Fruit fly (Drosophila melanogaster) whole organism, embryonic: ENCODE measurements around the gene Vha16-3.

Experiments
- Abd-B ChIP-seq: fragments of 200-800 bp; sonication (Bioruptor generic); optimal IDR thresholded peaks from 2 replicates; lab custom pipeline; 2018; ENCODE audit warnings: missing biosample characterization, mild to moderate bottlenecking, missing genetic modification characterization, moderate library complexity
- Adf1 ChIP-seq: fragments of 200-800 bp; sonication (Bioruptor generic); IDR thresholded peaks from 2 replicates; pipeline ENCODE4 v1.3.6; 2022; ENCODE audit warnings: missing biosample characterization, missing genetic modification characterization
- Asciz ChIP-seq: fragments of 200-800 bp; sonication (Bioruptor generic); optimal IDR thresholded peaks from 2 replicates; lab custom pipeline; 2017; ENCODE audit warnings: missing biosample characterization, mild to moderate bottlenecking, missing genetic modification characterization, missing genetic modification reagents
- Bgb ChIP-seq: fragments of 200-800 bp; sonication (Bioruptor generic); IDR thresholded peaks from 2 replicates; pipeline ENCODE4 v1.3.6; 2022; ENCODE audit warnings: missing biosample characterization, missing genetic modification characterization; ENCODE audit not compliant: partially characterized antibody
- CG11723 ChIP-seq: fragments of 200-800 bp; sonication (Bioruptor generic); optimal IDR thresholded peaks from 2 replicates; lab custom pipeline; 2017; ENCODE audit warnings: missing biosample characterization, mild to moderate bottlenecking, missing genetic modification characterization
- CG12942 ChIP-seq: fragments of 200-800 bp; sonication (Bioruptor generic); optimal IDR thresholded peaks from 3 replicates; lab custom pipeline; 2016; ENCODE audit warnings: missing biosample characterization, missing genetic modification characterization
- CG13894 ChIP-seq: fragments of 200-800 bp; sonication (Bioruptor generic); optimal IDR thresholded peaks from 3 replicates; lab custom pipeline; 2018; ENCODE audit warnings: missing biosample characterization, mild to moderate bottlenecking, missing genetic modification characterization, moderate library complexity
- CG15269 ChIP-seq: fragments of 200-800 bp; sonication (Bioruptor generic); optimal IDR thresholded peaks from 2 replicates; lab custom pipeline; 2018; ENCODE audit warnings: missing biosample characterization, mild to moderate bottlenecking, missing genetic modification characterization, moderate library complexity
- CG16813 ChIP-seq: fragments of 200-800 bp; sonication (Bioruptor generic); IDR thresholded peaks from 3 replicates; pipeline ENCODE4 v1.3.6; 2022; ENCODE audit warnings: missing biosample characterization, missing genetic modification characterization; ENCODE audit not compliant: partially characterized antibody
- CG17912 ChIP-seq: fragments of 200-800 bp; sonication (Bioruptor generic); optimal IDR thresholded peaks from 2 replicates; lab custom pipeline; 2018; ENCODE audit warnings: missing biosample characterization, mild to moderate bottlenecking, missing genetic modification characterization
- CG2678 ChIP-seq: fragments of 200-800 bp; sonication (Bioruptor generic); optimal IDR thresholded peaks from 3 replicates; lab custom pipeline; 2019; ENCODE audit warnings: missing biosample characterization, mild to moderate bottlenecking, missing genetic modification characterization, moderate library complexity
- CG32532 ChIP-seq: fragments of 200-800 bp; sonication (Bioruptor generic); IDR thresholded peaks from 2 replicates; pipeline ENCODE4 v1.3.6; 2022; ENCODE audit warnings: missing biosample characterization, missing genetic modification characterization
- CG32767 ChIP-seq: fragments of 200-800 bp; sonication (Bioruptor generic); IDR thresholded peaks from 2 replicates; pipeline ENCODE4 v1.3.6; 2022; ENCODE audit warnings: missing biosample characterization, missing genetic modification characterization
- CG42726 ChIP-seq: fragments of 200-800 bp; sonication (Bioruptor generic); IDR thresholded peaks from 2 replicates; pipeline ENCODE4 v1.3.6; 2022; ENCODE audit warnings: missing biosample characterization, missing genetic modification characterization; ENCODE audit not compliant: partially characterized antibody
- CG5953 ChIP-seq: fragments of 200-800 bp; sonication (Bioruptor generic); IDR thresholded peaks from 2 replicates; pipeline ENCODE4 v1.3.6; 2022; ENCODE audit warnings: missing biosample characterization, missing genetic modification characterization
- CG6813 ChIP-seq: fragments of 200-800 bp; sonication (Bioruptor generic); optimal IDR thresholded peaks from 2 replicates; lab custom pipeline; 2017; ENCODE audit warnings: missing biosample characterization, missing genetic modification characterization, mild to moderate bottlenecking, moderate library complexity, missing genetic modification reagents
- CG6854 ChIP-seq: fragments of 200-800 bp; sonication (Bioruptor generic); optimal IDR thresholded peaks from 3 replicates; lab custom pipeline; 2017; ENCODE audit warnings: missing biosample characterization, mild to moderate bottlenecking, missing genetic modification characterization
- CG7372 ChIP-seq: fragments of 200-800 bp; sonication (Bioruptor generic); IDR thresholded peaks from 2 replicates; pipeline ENCODE4 v1.3.6; 2022; ENCODE audit warnings: missing biosample characterization, missing genetic modification characterization
- CG7786 ChIP-seq: fragments of 200-800 bp; sonication (Bioruptor generic); optimal IDR thresholded peaks from 2 replicates; lab custom pipeline; 2016; ENCODE audit warnings: missing biosample characterization, missing genetic modification characterization
- CG9876 ChIP-seq: fragments of 200-800 bp; sonication (Bioruptor generic); optimal IDR thresholded peaks from 2 replicates; lab custom pipeline; 2016; ENCODE audit warnings: missing biosample characterization, missing genetic modification characterization
- CTCF ChIP-seq: fragments of 200-800 bp; sonication (Bioruptor generic); optimal IDR thresholded peaks from 2 replicates; lab custom pipeline; 2017; ENCODE audit warnings: missing biosample characterization, mild to moderate bottlenecking, missing genetic modification characterization, moderate library complexity
- CrebB ChIP-seq: fragments of 200-800 bp; sonication (Bioruptor generic); optimal IDR thresholded peaks from 3 replicates; lab custom pipeline; 2018; ENCODE audit warnings: missing biosample characterization, mild to moderate bottlenecking, missing genetic modification characterization
- Dbx ChIP-seq: fragments of 200-800 bp; sonication (Bioruptor generic); IDR thresholded peaks from 3 replicates; pipeline ENCODE4 v1.3.6; 2022; ENCODE audit warnings: missing biosample characterization, missing genetic modification characterization
- Elba2 ChIP-seq: fragments of 200-800 bp; sonication (Bioruptor generic); optimal IDR thresholded peaks from 3 replicates; lab custom pipeline; 2016; ENCODE audit warnings: missing biosample characterization, missing genetic modification characterization
- Hr39 ChIP-seq: fragments of >200 bp; optimal IDR thresholded peaks from 2 replicates; lab custom pipeline; 2017
- Lpt ChIP-seq: fragments of >200 bp; optimal IDR thresholded peaks from 2 replicates; lab custom pipeline; 2018; ENCODE audit warnings: missing biosample characterization, missing genetic modification characterization
- MBD-R2 ChIP-seq: fragments of 200-800 bp; sonication (Bioruptor generic); IDR thresholded peaks from 2 replicates; pipeline ENCODE4 v1.3.6; 2022; ENCODE audit warnings: missing biosample characterization, missing genetic modification characterization
- Mad ChIP-seq: fragments of 200-800 bp; sonication (Bioruptor generic); optimal IDR thresholded peaks from 2 replicates; lab custom pipeline; 2016; ENCODE audit warnings: missing biosample characterization, missing genetic modification characterization
- Max ChIP-seq: fragments of 200-800 bp; sonication (Bioruptor generic); optimal IDR thresholded peaks from 2 replicates; lab custom pipeline; 2016; ENCODE audit warnings: missing biosample characterization, mild to moderate bottlenecking, missing genetic modification characterization
- Poxn ChIP-seq: fragments of 200-800 bp; sonication (Bioruptor generic); IDR thresholded peaks from 2 replicates; pipeline ENCODE4 v1.3.6; 2022; ENCODE audit warnings: missing biosample characterization, missing genetic modification characterization
- Sry-δ ChIP-seq: fragments of 200-800 bp; sonication (Bioruptor generic); optimal IDR thresholded peaks from 2 replicates; lab custom pipeline; 2016; ENCODE audit warnings: missing biosample characterization, missing genetic modification characterization
- YL-1 ChIP-seq: fragments of 200-800 bp; sonication (Bioruptor generic); optimal IDR thresholded peaks from 3 replicates; lab custom pipeline; 2017; ENCODE audit warnings: missing biosample characterization, mild to moderate bottlenecking, missing genetic modification characterization
- danr ChIP-seq: fragments of 200-800 bp; sonication (Bioruptor generic); IDR thresholded peaks from 2 replicates; pipeline ENCODE4 v1.3.6; 2022; ENCODE audit warnings: missing biosample characterization, missing genetic modification characterization
- ewg ChIP-seq: fragments of 200-800 bp; sonication (Bioruptor generic); optimal IDR thresholded peaks from 3 replicates; lab custom pipeline; 2017; ENCODE audit warnings: mild to moderate bottlenecking, missing biosample characterization, missing genetic modification reagents, missing genetic modification characterization
- gce ChIP-seq: fragments of 200-800 bp; sonication (Bioruptor generic); IDR thresholded peaks from 3 replicates; pipeline ENCODE4 v1.3.6; 2022; ENCODE audit warnings: missing biosample characterization, missing genetic modification characterization
- gfzf ChIP-seq: fragments of 200-800 bp; sonication (Bioruptor generic); optimal IDR thresholded peaks from 2 replicates; lab custom pipeline; 2016; ENCODE audit warnings: missing biosample characterization, mild to moderate bottlenecking, missing genetic modification characterization, moderate library complexity
- gt ChIP-seq: fragments of 200-800 bp; sonication (Bioruptor generic); IDR thresholded peaks from 2 replicates; pipeline ENCODE4 v1.3.6; 2022; ENCODE audit warnings: missing biosample characterization, missing genetic modification characterization
- jing ChIP-seq: fragments of 200-800 bp; sonication (Bioruptor generic); optimal IDR thresholded peaks from 2 replicates; lab custom pipeline; 2018; ENCODE audit warnings: missing biosample characterization, mild to moderate bottlenecking, missing genetic modification characterization
- kay ChIP-seq: fragments of 200-800 bp; sonication (Bioruptor generic); optimal IDR thresholded peaks from 2 replicates; lab custom pipeline; 2016; ENCODE audit warnings: missing biosample characterization, missing genetic modification characterization
- kni ChIP-seq: fragments of 200-800 bp; sonication (Bioruptor generic); optimal IDR thresholded peaks from 3 replicates; lab custom pipeline; 2017; ENCODE audit warnings: mild to moderate bottlenecking, missing biosample characterization, missing genetic modification reagents, missing genetic modification characterization
- lab ChIP-seq: fragments of 200-800 bp; sonication (Bioruptor generic); optimal IDR thresholded peaks from 3 replicates; lab custom pipeline; 2017; ENCODE audit warnings: missing biosample characterization, missing genetic modification characterization, mild to moderate bottlenecking, moderate library complexity, missing genetic modification reagents
- maf-S ChIP-seq: fragments of 200-800 bp; sonication (Bioruptor generic); optimal IDR thresholded peaks from 2 replicates; lab custom pipeline; 2016; ENCODE audit warnings: missing biosample characterization, missing genetic modification characterization
- nau ChIP-seq: fragments of 200-800 bp; sonication (Bioruptor generic); optimal IDR thresholded peaks from 3 replicates; lab custom pipeline; 2017; ENCODE audit warnings: missing biosample characterization, mild to moderate bottlenecking, missing genetic modification characterization, missing genetic modification reagents
- nerfin-1 ChIP-seq: fragments of 200-800 bp; sonication (Bioruptor generic); optimal IDR thresholded peaks from 3 replicates; lab custom pipeline; 2019; ENCODE audit warnings: missing biosample characterization, mild to moderate bottlenecking, missing genetic modification characterization, moderate library complexity
- odd ChIP-seq: fragments of 200-800 bp; sonication (Bioruptor generic); optimal IDR thresholded peaks from 2 replicates; lab custom pipeline; 2017; ENCODE audit warnings: missing biosample characterization, mild to moderate bottlenecking, missing genetic modification characterization
- pzg ChIP-seq: fragments of 200-800 bp; sonication (Bioruptor generic); optimal IDR thresholded peaks from 3 replicates; lab custom pipeline; 2018; ENCODE audit warnings: missing biosample characterization, mild to moderate bottlenecking, missing genetic modification characterization, moderate library complexity
- sqz ChIP-seq: fragments of 200-800 bp; sonication (Bioruptor generic); optimal IDR thresholded peaks from 3 replicates; lab custom pipeline; 2018; ENCODE audit warnings: missing biosample characterization, mild to moderate bottlenecking, missing genetic modification characterization
- sug ChIP-seq: fragments of 200-800 bp; optimal IDR thresholded peaks from 2 replicates; lab custom pipeline; 2019; ENCODE audit warnings: missing biosample characterization, mild to moderate bottlenecking, missing genetic modification characterization, moderate library complexity
- tup ChIP-seq: fragments of 200-800 bp; sonication (Bioruptor generic); optimal IDR thresholded peaks from 2 replicates; lab custom pipeline; 2016; ENCODE audit warnings: missing biosample characterization, mild to moderate bottlenecking, missing genetic modification characterization, moderate library complexity
- zfh1 ChIP-seq: fragments of 200-800 bp; sonication (Bioruptor generic); IDR thresholded peaks from 3 replicates; pipeline ENCODE4 v1.3.6; 2022; ENCODE audit warnings: missing biosample characterization, missing genetic modification characterization

Gene Vha16-3

DNA sequence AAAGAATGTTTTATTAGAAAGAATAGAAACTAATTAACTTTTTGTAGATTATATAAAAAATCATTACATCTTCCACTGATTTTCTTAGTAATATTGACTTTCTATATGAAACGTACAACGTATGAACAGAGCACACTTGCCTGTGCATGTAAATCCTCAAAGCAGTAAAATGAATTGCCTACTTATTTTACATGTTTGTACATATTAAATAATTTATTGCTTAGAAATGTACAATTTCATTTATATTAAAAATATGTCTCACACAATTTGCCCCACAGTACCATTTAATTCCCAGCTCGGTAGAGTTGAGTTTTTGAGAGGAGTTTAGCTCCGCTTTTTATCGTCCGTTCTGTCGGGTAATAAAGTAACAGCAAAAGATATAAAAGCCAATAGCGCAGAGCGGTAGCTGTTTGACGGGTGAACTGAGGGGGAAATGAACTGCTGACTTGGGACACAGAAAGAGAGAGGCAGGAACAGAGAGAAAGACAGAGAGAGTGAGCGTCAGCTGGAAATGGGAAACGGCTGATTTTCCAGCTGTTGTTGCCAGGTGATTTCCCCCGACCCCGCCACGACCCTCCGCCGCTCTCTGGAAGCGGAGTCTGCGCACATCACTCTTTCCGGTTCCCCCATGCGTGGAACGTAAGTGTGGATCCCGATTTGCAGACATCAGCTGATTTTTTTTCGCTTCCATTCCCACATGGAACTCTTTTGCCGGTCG lies 20.2 kb downstream of the Vha16-3 start (continued):
- TF ChIP-seq MBD-R2 (GFP tag; lab: Robert Waterston, UW), result no peak
- TF ChIP-seq kay (GFP tag; lab: Kevin White, UChicago), result no peak
- no peak for TF ChIP-seq gt (GFP tag; lab: Robert Waterston, UW)
- TF ChIP-seq CG12942, result no peak
- TF ChIP-seq CG5953 (GFP tag; lab: Robert Waterston, UW), result no peak
- no peak for TF ChIP-seq Poxn (GFP tag; lab: Robert Waterston, UW)
- TF ChIP-seq CG32767, result peak; percentile 8; the same call in 1 of the 2 replicates
- no peak for TF ChIP-seq CG2678 (tag; lab: Kevin White, UChicago)
- TF ChIP-seq maf-S, result no peak
- peak; percentile 30; the same call in 1 of the 2 replicates for TF ChIP-seq CG42726 (GFP tag; lab: Robert Waterston, UW)
- TF ChIP-seq CG13894, result peak; percentile 62
- no peak for TF ChIP-seq CG9876
- peak; percentile 60; the same call in 1 of the 3 replicates for TF ChIP-seq gce (GFP tag; lab: Robert Waterston, UW)
- no peak for TF ChIP-seq tup (GFP tag; lab: Kevin White, UChicago)
- peak; percentile 57; the same call in 1 of the 3 replicates for TF ChIP-seq Dbx (GFP tag; lab: Robert Waterston, UW)
- TF ChIP-seq lab (GFP tag; lab: Kevin White, UChicago), result peak; percentile 45
- no peak for TF ChIP-seq CG7786 (GFP tag; lab: Kevin White, UChicago)
- no peak for TF ChIP-seq sug (tag; lab: Kevin White, UChicago)
- TF ChIP-seq Sry-δ (GFP tag; lab: Kevin White, UChicago), result no peak
- no peak for TF ChIP-seq CG6854 (GFP tag; lab: Kevin White, UChicago)
- TF ChIP-seq gfzf (GFP tag; lab: Kevin White, UChicago), result no peak
- TF ChIP-seq pzg (GFP tag; lab: Kevin White, UChicago), result peak; percentile 1
- TF ChIP-seq danr, result no peak
- TF ChIP-seq ewg (GFP tag; lab: Kevin White, UChicago), result peak; percentile 93
- TF ChIP-seq nerfin-1 (tag; lab: Kevin White, UChicago), result peak; percentile 59
- no peak for TF ChIP-seq jing (GFP tag; lab: Kevin White, UChicago)
- TF ChIP-seq kni (GFP tag; lab: Kevin White, UChicago), result peak; percentile 79
- peak; percentile 51 for TF ChIP-seq CG6813 (GFP tag; lab: Kevin White, UChicago)
- TF ChIP-seq Max (GFP tag; lab: Kevin White, UChicago), result no peak
- peak; percentile 31; the same call in 1 of the 2 replicates for TF ChIP-seq Bgb (GFP tag; lab: Robert Waterston, UW)
- peak; percentile 6 for TF ChIP-seq CTCF (GFP tag; lab: Kevin White, UChicago)
- no peak for TF ChIP-seq Lpt (GFP tag; lab: Kevin White, UChicago)
- TF ChIP-seq Elba2, result no peak
- TF ChIP-seq CG11723 (GFP tag; lab: Kevin White, UChicago), result peak; percentile 50
- TF ChIP-seq CG17912 (GFP tag; lab: Kevin White, UChicago), result peak; percentile 49
- peak; percentile 24 for TF ChIP-seq CG15269
- no peak for TF ChIP-seq YL-1 (GFP tag; lab: Kevin White, UChicago)
- peak; percentile 48; the same call in 1 of the 2 replicates for TF ChIP-seq CG32532 (GFP tag; lab: Robert Waterston, UW)
- TF ChIP-seq Adf1 (GFP tag; lab: Robert Waterston, UW), result peak; percentile 11; the same call in 1 of the 2 replicates
- peak; percentile 63 for TF ChIP-seq CrebB (tag; lab: Kevin White, UChicago)
- TF ChIP-seq CG16813 (GFP tag; lab: Robert Waterston, UW), result no peak
- peak; percentile 53 for TF ChIP-seq odd (GFP tag; lab: Kevin White, UChicago)
- no peak for TF ChIP-seq Abd-B (GFP tag; lab: Kevin White, UChicago)
- peak; percentile 23 for TF ChIP-seq Asciz
- no peak for TF ChIP-seq zfh1
- peak; percentile 30 for TF ChIP-seq sqz
- peak; percentile 41 for TF ChIP-seq nau (GFP tag; lab: Kevin White, UChicago)
- TF ChIP-seq CG7372 (GFP tag; lab: Robert Waterston, UW), result no peak
- no peak for TF ChIP-seq Mad
- TF ChIP-seq Hr39 (lab: Kevin White, UChicago), result no peak
